Worm (Caenorhabditis elegans): ENCODE data around the gene cyk-3.
A peak's percentile ranks its signal among the peaks of the same experiment; 100 is the strongest.

cyk-3 gene

ce11 chrIII:6008989-6009610 is 10.9 kb upstream of the cyk-3 start, which contains the start of the genes gcna-1 and eftu-2:
gcna-1 (minus strand) TSS chrIII:6009084.
eftu-2 (plus strand) TSS chrIII:6009560.
- TF ChIP-seq T22C8.4 (GFP tag; IDR thresholded peaks at IDR 0.05) (no peak), ztf-23 (GFP tag; IDR thresholded peaks at IDR 0.05) (no peak), ref-1 (GFP tag; conservative IDR thresholded peaks at IDR 0.05) (no peak), cog-1 (tag; optimal IDR thresholded peaks at IDR 0.05) (no peak), ztf-29 (GFP tag; IDR thresholded peaks at IDR 0.05) (no peak), flt-1 (GFP tag; IDR thresholded peaks at IDR 0.05) (no peak), med-1 (GFP tag; optimal IDR thresholded peaks at IDR 0.05; ENCODE audit: insufficient read depth) (no peak), klf-2 (GFP tag; conservative IDR thresholded peaks at IDR 0.05) (no peak), tab-1 (GFP tag; IDR thresholded peaks at IDR 0.05) (no peak)

ce11 chrIII:6011310-6011709 is 8.6 kb upstream of the cyk-3 start:
- TF ChIP-seq flt-1 (GFP tag; IDR thresholded peaks at IDR 0.05) (no peak), T22C8.4 (GFP tag; IDR thresholded peaks at IDR 0.05) (no peak), ztf-29 (GFP tag; IDR thresholded peaks at IDR 0.05) (no peak), klf-2 (GFP tag; conservative IDR thresholded peaks at IDR 0.05) (no peak), med-1 (GFP tag; optimal IDR thresholded peaks at IDR 0.05; ENCODE audit: insufficient read depth) (no peak), tab-1 (GFP tag; IDR thresholded peaks at IDR 0.05) (no peak), ztf-23 (GFP tag; IDR thresholded peaks at IDR 0.05) (no peak), ref-1 (GFP tag; conservative IDR thresholded peaks at IDR 0.05) (no peak)

- TF ChIP-seq ztf-29 (GFP tag; IDR thresholded peaks at IDR 0.05) (peak; percentile 10; the same call in 1 of the 2 replicates), ztf-23 (GFP tag; IDR thresholded peaks at IDR 0.05) (0 out of 2 replicates have a peak, but pooled peaks have one; percentile 10), flt-1 (GFP tag; IDR thresholded peaks at IDR 0.05) (peak; percentile 20; the same call in 1 of the 2 replicates)
These were observed 6.9 kb upstream of the cyk-3 start for ce11 chrIII:6013027-6013426.

ce11 chrIII:6028432-6028831 is 8.5 kb downstream of the cyk-3 start, which contains the start of gene tbx-7:
tbx-7 (minus strand) TSS chrIII:6028532.
- TF ChIP-seq ref-1 (GFP tag; conservative IDR thresholded peaks at IDR 0.05) (no peak), cog-1 (tag; optimal IDR thresholded peaks at IDR 0.05) (no peak), flt-1 (GFP tag; IDR thresholded peaks at IDR 0.05) (no peak), klf-2 (GFP tag; conservative IDR thresholded peaks at IDR 0.05) (no peak), ztf-23 (GFP tag; IDR thresholded peaks at IDR 0.05) (no peak), T22C8.4 (GFP tag; IDR thresholded peaks at IDR 0.05) (no peak), tab-1 (GFP tag; IDR thresholded peaks at IDR 0.05) (no peak), ztf-29 (GFP tag; IDR thresholded peaks at IDR 0.05) (no peak), med-1 (GFP tag; optimal IDR thresholded peaks at IDR 0.05; ENCODE audit: insufficient read depth) (no peak)

- TF ChIP-seq flt-1 (GFP tag; IDR thresholded peaks at IDR 0.05) = no peak
- no peak for TF ChIP-seq ztf-23 (GFP tag; IDR thresholded peaks at IDR 0.05)
- TF ChIP-seq ref-1 (GFP tag; conservative IDR thresholded peaks at IDR 0.05) = no peak
- no peak for TF ChIP-seq med-1 (GFP tag; optimal IDR thresholded peaks at IDR 0.05; ENCODE audit: insufficient read depth)
- no peak for TF ChIP-seq tab-1 (GFP tag; IDR thresholded peaks at IDR 0.05)
- TF ChIP-seq ztf-29 (GFP tag; IDR thresholded peaks at IDR 0.05) = no peak
- TF ChIP-seq T22C8.4 (GFP tag; IDR thresholded peaks at IDR 0.05) = no peak
- TF ChIP-seq klf-2 (GFP tag; conservative IDR thresholded peaks at IDR 0.05) = no peak
- TF ChIP-seq cog-1 (tag; optimal IDR thresholded peaks at IDR 0.05) = no peak
These were observed 10.5 kb downstream of the cyk-3 start, which contains the start of gene ZK328.6 for ce11 chrIII:6030483-6030882. ZK328.6 (minus strand) TSS chrIII:6030583.

- TF ChIP-seq ztf-23 (GFP tag; IDR thresholded peaks at IDR 0.05) (no peak), ztf-29 (GFP tag; IDR thresholded peaks at IDR 0.05) (no peak), tab-1 (GFP tag; IDR thresholded peaks at IDR 0.05) (no peak), cog-1 (tag; optimal IDR thresholded peaks at IDR 0.05) (no peak), ref-1 (GFP tag; conservative IDR thresholded peaks at IDR 0.05) (no peak), med-1 (GFP tag; optimal IDR thresholded peaks at IDR 0.05; ENCODE audit: insufficient read depth) (no peak), T22C8.4 (GFP tag; IDR thresholded peaks at IDR 0.05) (no peak), flt-1 (GFP tag; IDR thresholded peaks at IDR 0.05) (no peak), klf-2 (GFP tag; conservative IDR thresholded peaks at IDR 0.05) (no peak)
These were observed 19.4 kb downstream of the cyk-3 start, which contains the start of gene ift-139 for ce11 chrIII:6039370-6039769. ift-139 (minus strand) TSS chrIII:6039470.

ce11 chrIII:6046881-6047280 is 26.9 kb downstream of the cyk-3 start, which contains the start of gene tbx-11:
tbx-11 (minus strand) TSS chrIII:6046981.
- TF ChIP-seq tab-1 (GFP tag; IDR thresholded peaks at IDR 0.05) = no peak
- TF ChIP-seq ztf-29 (GFP tag; IDR thresholded peaks at IDR 0.05) = no peak
- TF ChIP-seq T22C8.4 (GFP tag; IDR thresholded peaks at IDR 0.05) = no peak
- TF ChIP-seq flt-1 (GFP tag; IDR thresholded peaks at IDR 0.05) = no peak
- no peak for TF ChIP-seq cog-1 (tag; optimal IDR thresholded peaks at IDR 0.05)
- no peak for TF ChIP-seq ref-1 (GFP tag; conservative IDR thresholded peaks at IDR 0.05)

- TF ChIP-seq cog-1 (tag; optimal IDR thresholded peaks at IDR 0.05) (no peak), tab-1 (GFP tag; IDR thresholded peaks at IDR 0.05) (no peak), klf-2 (GFP tag; conservative IDR thresholded peaks at IDR 0.05) (no peak), ref-1 (GFP tag; conservative IDR thresholded peaks at IDR 0.05) (no peak), flt-1 (GFP tag; IDR thresholded peaks at IDR 0.05) (no peak), T22C8.4 (GFP tag; IDR thresholded peaks at IDR 0.05) (no peak), ztf-23 (GFP tag; IDR thresholded peaks at IDR 0.05) (no peak), ztf-29 (GFP tag; IDR thresholded peaks at IDR 0.05) (no peak), med-1 (GFP tag; optimal IDR thresholded peaks at IDR 0.05; ENCODE audit: insufficient read depth) (no peak)
These were observed 35.7 kb downstream of the cyk-3 start, which contains the start of gene F40H6.5 for ce11 chrIII:6055706-6056105. F40H6.5 (minus strand) TSS chrIII:6055806.

ce11 chrIII:6056179-6056578 is 36.2 kb downstream of the cyk-3 start:
- no peak for TF ChIP-seq cog-1 (tag; optimal IDR thresholded peaks at IDR 0.05)

- TF ChIP-seq ztf-23 (GFP tag; IDR thresholded peaks at IDR 0.05) (no peak), ref-1 (GFP tag; conservative IDR thresholded peaks at IDR 0.05) (no peak), tab-1 (GFP tag; IDR thresholded peaks at IDR 0.05) (no peak), T22C8.4 (GFP tag; IDR thresholded peaks at IDR 0.05) (no peak), cog-1 (tag; optimal IDR thresholded peaks at IDR 0.05) (no peak)
These were observed 36.8 kb downstream of the cyk-3 start, which contains the start of gene clc-10 for ce11 chrIII:6056770-6057169. clc-10 (plus strand) TSS chrIII:6057070.

All from whole organism, midembryonic.